Fruit fly (Drosophila melanogaster) whole organism, wandering third instar larva: ENCODE results near the gene zfh2.

ENCODE experiments used
- Abd-B ChIP-seq: fragments of >200 bp; optimal IDR thresholded peaks from 2 replicates; lab custom pipeline; 2017; ENCODE audit warnings: missing biosample characterization, missing genetic modification characterization
- CG32264 ChIP-seq: fragments of 200-800 bp; sonication (Bioruptor generic); optimal IDR thresholded peaks from 2 replicates; lab custom pipeline; 2016; ENCODE audit warnings: missing biosample characterization, missing genetic modification characterization
- CG9705 ChIP-seq: fragments of 200-800 bp; sonication (Bioruptor generic); optimal IDR thresholded peaks from 2 replicates; lab custom pipeline; 2018; ENCODE audit warnings: missing biosample characterization, mild to moderate bottlenecking, missing genetic modification characterization
- CrebA ChIP-seq: fragments of 200-800 bp; sonication (Bioruptor generic); optimal IDR thresholded peaks from 2 replicates; lab custom pipeline; 2016; ENCODE audit warnings: missing biosample characterization, mild to moderate bottlenecking, missing genetic modification characterization, borderline replicate concordance
- Dfd ChIP-seq: fragments of >200 bp; optimal IDR thresholded peaks from 2 replicates; lab custom pipeline; 2017; ENCODE audit warnings: missing biosample characterization, missing genetic modification characterization
- Dif ChIP-seq: fragments of 200-275, 200-300 bp; sonication (Bioruptor generic); optimal IDR thresholded peaks from 2 replicates; lab custom pipeline; 2018; ENCODE audit warnings: missing biosample characterization, missing genetic modification characterization; ENCODE audit not compliant: partially characterized antibody
- GATAd ChIP-seq: sonication (Bioruptor generic); optimal IDR thresholded peaks from 2 replicates; lab custom pipeline; 2016; ENCODE audit warnings: missing biosample characterization, missing genetic modification characterization
- HLH106 ChIP-seq: fragments of 200-800 bp; optimal IDR thresholded peaks from 3 replicates; lab custom pipeline; 2019; ENCODE audit warnings: missing biosample characterization, mild to moderate bottlenecking, missing genetic modification characterization, moderate library complexity
- Hr78 ChIP-seq: fragments of >200 bp; optimal IDR thresholded peaks from 2 replicates; lab custom pipeline; 2017; ENCODE audit warnings: missing biosample characterization, missing genetic modification characterization
- Hr83 ChIP-seq: fragments of 200-300 bp; sonication (Bioruptor generic); optimal IDR thresholded peaks from 2 replicates; lab custom pipeline; 2016; ENCODE audit warnings: missing biosample characterization, mild to moderate bottlenecking, missing genetic modification characterization, moderate library complexity; ENCODE audit not compliant: poor library complexity, severe bottlenecking
- Jra ChIP-seq: sonication (Bioruptor generic); optimal IDR thresholded peaks from 2 replicates; lab custom pipeline; 2016; ENCODE audit warnings: missing biosample characterization, missing genetic modification characterization
- Mio ChIP-seq: sonication (Bioruptor generic); optimal IDR thresholded peaks from 2 replicates; lab custom pipeline; 2016; ENCODE audit warnings: missing biosample characterization, missing genetic modification characterization
- Myc ChIP-seq: fragments of >200 bp; optimal IDR thresholded peaks from 2 replicates; lab custom pipeline; 2017
- N ChIP-seq: fragments of >200 bp; optimal IDR thresholded peaks from 2 replicates; lab custom pipeline; 2018; ENCODE audit warnings: missing biosample characterization, missing external identifiers, missing genetic modification characterization
- OdsH ChIP-seq: fragments of 200-800 bp; sonication (Bioruptor generic); optimal IDR thresholded peaks from 2 replicates; lab custom pipeline; 2016; ENCODE audit warnings: missing biosample characterization, mild to moderate bottlenecking, missing genetic modification characterization
- Rel ChIP-seq, 2 experiments: fragments of 200-800 bp; sonication (Bioruptor generic) in 1 of 2; optimal IDR thresholded peaks; 2 replicates in 1 of 2; 3 replicates in 1 of 2; lab custom pipeline; 2016 to 2019; ENCODE audit warnings: mild to moderate bottlenecking in 2 of 2, missing biosample characterization in 2 of 2, missing genetic modification characterization in 2 of 2, moderate library complexity in 1 of 2
- Sp1 ChIP-seq: fragments of 200-800 bp; sonication (Bioruptor generic); optimal IDR thresholded peaks from 3 replicates; lab custom pipeline; 2019; ENCODE audit warnings: missing biosample characterization, mild to moderate bottlenecking, missing genetic modification characterization, moderate library complexity
- Vsx2 ChIP-seq: fragments of 200-300, 225-300 bp; sonication (Bioruptor generic); optimal IDR thresholded peaks from 2 replicates; lab custom pipeline; 2018; ENCODE audit warnings: missing biosample characterization, missing genetic modification characterization; ENCODE audit not compliant: partially characterized antibody
- br ChIP-seq: fragments of 200-800 bp; sonication (Bioruptor generic); optimal IDR thresholded peaks from 2 replicates; lab custom pipeline; 2016; ENCODE audit warnings: missing biosample characterization, missing genetic modification characterization
- brk ChIP-seq: fragments of 200-800 bp; sonication (Bioruptor generic); optimal IDR thresholded peaks from 2 replicates; lab custom pipeline; 2016; ENCODE audit warnings: missing biosample characterization, mild to moderate bottlenecking, missing genetic modification characterization
- dmrt93B ChIP-seq: fragments of 200-800 bp; sonication (Bioruptor generic); optimal IDR thresholded peaks from 2 replicates; lab custom pipeline; 2018; ENCODE audit warnings: missing biosample characterization, mild to moderate bottlenecking, missing genetic modification characterization
- ey ChIP-seq: fragments of 200-800 bp; sonication (Bioruptor generic); optimal IDR thresholded peaks from 2 replicates; lab custom pipeline; 2016; ENCODE audit warnings: missing biosample characterization, missing genetic modification characterization
- foxo ChIP-seq, 2 experiments: fragments of 200-800 bp; sonication (Bioruptor generic); optimal IDR thresholded peaks; 2 replicates in 1 of 2; 3 replicates in 1 of 2; lab custom pipeline; 2016 to 2017; ENCODE audit warnings: missing biosample characterization in 2 of 2, missing genetic modification characterization in 2 of 2
- fru ChIP-seq: fragments of 200-800 bp; sonication (Bioruptor generic); optimal IDR thresholded peaks from 3 replicates; lab custom pipeline; 2016; ENCODE audit warnings: missing biosample characterization, mild to moderate bottlenecking, missing genetic modification characterization
- h ChIP-seq: fragments of 200-800 bp; sonication (Bioruptor generic); optimal IDR thresholded peaks from 3 replicates; lab custom pipeline; 2016; ENCODE audit warnings: missing biosample characterization, mild to moderate bottlenecking, missing genetic modification characterization
- lola ChIP-seq: fragments of >200 bp; optimal IDR thresholded peaks from 2 replicates; lab custom pipeline; 2017; ENCODE audit warnings: missing biosample characterization, missing genetic modification characterization
- pan ChIP-seq: fragments of >200 bp; optimal IDR thresholded peaks from 2 replicates; lab custom pipeline; 2017
- psq ChIP-seq: fragments of 200-800 bp; sonication (Bioruptor generic); optimal IDR thresholded peaks from 3 replicates; lab custom pipeline; 2017; ENCODE audit warnings: missing biosample characterization, mild to moderate bottlenecking, missing genetic modification characterization, moderate library complexity
- rgr ChIP-seq: fragments of 200-800 bp; sonication (Bioruptor generic); optimal IDR thresholded peaks from 3 replicates; lab custom pipeline; 2016; ENCODE audit warnings: missing biosample characterization, mild to moderate bottlenecking, missing genetic modification characterization
- sage ChIP-seq: fragments of 200-800 bp; sonication (Bioruptor generic); optimal IDR thresholded peaks from 2 replicates; lab custom pipeline; 2016; ENCODE audit warnings: missing biosample characterization, mild to moderate bottlenecking, missing genetic modification characterization
- sv ChIP-seq: fragments of 200-800 bp; sonication (Bioruptor generic); optimal IDR thresholded peaks from 3 replicates; lab custom pipeline; 2016; ENCODE audit warnings: missing biosample characterization, missing genetic modification characterization
- usp ChIP-seq: fragments of >200 bp; optimal IDR thresholded peaks from 2 replicates; lab custom pipeline; 2017; ENCODE audit warnings: missing biosample characterization, missing genetic modification characterization
- woc ChIP-seq: sonication (Bioruptor generic); optimal IDR thresholded peaks from 2 replicates; lab custom pipeline; 2016; ENCODE audit warnings: missing biosample characterization, mild to moderate bottlenecking, missing genetic modification characterization

The zfh2 gene

dm6 chr4:487480-487879, 14.1 kb upstream of the zfh2 start:
- TF ChIP-seq Dfd (GFP tag; lab: Kevin White, UChicago) (no peak), fru (GFP tag; lab: Kevin White, UChicago) (no peak), Mio (no peak), lola (no peak), usp (GFP tag; lab: Kevin White, UChicago) (no peak), Abd-B (GFP tag; lab: Kevin White, UChicago) (no peak), dmrt93B (GFP tag; lab: Kevin White, UChicago) (no peak), CrebA (no peak), brk (GFP tag; lab: Kevin White, UChicago) (no peak), Sp1 (no peak), Jra (GFP tag; lab: Kevin White, UChicago) (no peak), Hr83 (GFP tag; lab: Kevin White, UChicago) (no peak), sv (GFP tag; lab: Kevin White, UChicago) (no peak), ey (GFP tag; lab: Kevin White, UChicago) (no peak), sage (GFP tag; lab: Kevin White, UChicago) (no peak), OdsH (GFP tag; lab: Kevin White, UChicago) (no peak), psq (GFP tag; lab: Kevin White, UChicago) (no peak), pan (lab: Kevin White, UChicago) (no peak)

- TF ChIP-seq br (GFP tag; lab: Kevin White, UChicago) (peak; percentile 69), HLH106 (tag; lab: Kevin White, UChicago) (peak; percentile 63), lola (no peak), woc (GFP tag; lab: Kevin White, UChicago) (peak; percentile 79), rgr (peak; percentile 65), Rel (GFP tag; optimal IDR thresholded peaks at IDR 0.05; lab: Kevin White, UChicago) (peak; percentile 14), Rel (tag; optimal IDR thresholded peaks at IDR 0.05; lab: Kevin White, UChicago) (no peak), CG9705 (no peak), Dif (GFP tag; lab: Kevin White, UChicago) (no peak), Abd-B (GFP tag; lab: Kevin White, UChicago) (no peak), fru (GFP tag; lab: Kevin White, UChicago) (peak; percentile 77), Sp1 (peak; percentile 60), Mio (no peak), dmrt93B (GFP tag; lab: Kevin White, UChicago) (peak; percentile 18), N (GFP tag; lab: Kevin White, UChicago) (no peak), h (GFP tag; lab: Kevin White, UChicago) (peak; percentile 76), Jra (GFP tag; lab: Kevin White, UChicago) (no peak), Dfd (GFP tag; lab: Kevin White, UChicago) (no peak), psq (GFP tag; lab: Kevin White, UChicago) (peak; percentile 38), sage (GFP tag; lab: Kevin White, UChicago) (no peak), CG32264 (GFP tag; lab: Kevin White, UChicago) (peak; percentile 12), Hr78 (GFP tag; lab: Kevin White, UChicago) (no peak), Hr83 (GFP tag; lab: Kevin White, UChicago) (peak; percentile 4), OdsH (GFP tag; lab: Kevin White, UChicago) (peak; percentile 67), ey (GFP tag; lab: Kevin White, UChicago) (peak; percentile 70), foxo (GFP tag; optimal IDR thresholded peaks at IDR 0.05; lab: Kevin White, UChicago) (peak in 1 of 2 experiments; percentile 76)
- TF ChIP-seq, all 38 proteins: peak for 15
Measured at dm6 chr4:488828-489560, 12.6 kb upstream of the zfh2 start, which contains the start of gene Asator. Gene Asator (minus strand): TSS chr4:488994.

- no peak for TF ChIP-seq Vsx2 (GFP tag; lab: Kevin White, UChicago)
- TF ChIP-seq OdsH (GFP tag; lab: Kevin White, UChicago): no peak
- no peak for TF ChIP-seq dmrt93B (GFP tag; lab: Kevin White, UChicago)
- TF ChIP-seq br (GFP tag; lab: Kevin White, UChicago): no peak
- TF ChIP-seq, all 38 proteins: peak for 0
Measured at dm6 chr4:489561-489881, 12.1 kb upstream of the zfh2 start.

- TF ChIP-seq HLH106 (tag; lab: Kevin White, UChicago) (no peak), pan (lab: Kevin White, UChicago) (no peak), Mio (no peak), sage (GFP tag; lab: Kevin White, UChicago) (no peak), GATAd (GFP tag; lab: Kevin White, UChicago) (no peak), fru (GFP tag; lab: Kevin White, UChicago) (no peak), woc (GFP tag; lab: Kevin White, UChicago) (no peak), Myc (lab: Kevin White, UChicago) (no peak)
Measured at dm6 chr4:490111-490510, 11.5 kb upstream of the zfh2 start.
